Fruit fly (Drosophila melanogaster) whole organism, prepupa: ENCODE measurements around the gene Karl.

Source experiments
- CG10631 ChIP-seq: fragments of 200-800 bp; sonication (Bioruptor generic); optimal IDR thresholded peaks from 2 replicates; lab custom pipeline; 2016; ENCODE audit warnings: missing biosample characterization, missing genetic modification characterization
- CG10669 ChIP-seq: fragments of 200-800 bp; sonication (Bioruptor generic); optimal IDR thresholded peaks from 3 replicates; lab custom pipeline; 2018; ENCODE audit warnings: missing biosample characterization, mild to moderate bottlenecking, missing genetic modification characterization, moderate library complexity
- CG11294 ChIP-seq: fragments of 200-800 bp; sonication (Bioruptor generic); IDR thresholded peaks from 2 replicates; pipeline ENCODE4 v1.3.6; 2022; ENCODE audit warnings: missing biosample characterization, missing genetic modification characterization
- CG11902 ChIP-seq: fragments of 200-800 bp; sonication (Bioruptor generic); optimal IDR thresholded peaks from 3 replicates; lab custom pipeline; 2016; ENCODE audit warnings: missing biosample characterization, missing genetic modification characterization
- CG15336 ChIP-seq: fragments of 200-800 bp; sonication (Bioruptor generic); IDR thresholded peaks from 2 replicates; pipeline ENCODE4 v1.3.6; 2022; ENCODE audit warnings: missing biosample characterization, missing genetic modification characterization
- CG3032 ChIP-seq: fragments of 200-800 bp; optimal IDR thresholded peaks from 2 replicates; lab custom pipeline; 2019; ENCODE audit warnings: missing biosample characterization, mild to moderate bottlenecking, missing genetic modification characterization, moderate library complexity
- CG4318 ChIP-seq: fragments of 200-800 bp; sonication (Bioruptor generic); optimal IDR thresholded peaks from 3 replicates; lab custom pipeline; 2017; ENCODE audit warnings: missing biosample characterization, mild to moderate bottlenecking, missing genetic modification characterization
- CG6163 ChIP-seq: fragments of 200-800 bp; sonication (Bioruptor generic); IDR thresholded peaks from 3 replicates; pipeline ENCODE4 v1.3.6; 2022; ENCODE audit warnings: missing biosample characterization, missing genetic modification characterization
- CG6276 ChIP-seq: fragments of 200-800 bp; sonication (Bioruptor generic); optimal IDR thresholded peaks from 2 replicates; lab custom pipeline; 2017; ENCODE audit warnings: missing biosample characterization, mild to moderate bottlenecking, missing genetic modification characterization
- CG6792 ChIP-seq: fragments of 200-800 bp; sonication (Bioruptor generic); optimal IDR thresholded peaks from 3 replicates; lab custom pipeline; 2016; ENCODE audit warnings: missing biosample characterization, missing genetic modification characterization
- CG6808 ChIP-seq: fragments of 200-800 bp; sonication (Bioruptor generic); optimal IDR thresholded peaks from 3 replicates; lab custom pipeline; 2017; ENCODE audit warnings: missing biosample characterization, missing genetic modification characterization, mild to moderate bottlenecking, moderate library complexity, missing genetic modification reagents
- CG6854 ChIP-seq: fragments of 200-800 bp; sonication (Bioruptor generic); optimal IDR thresholded peaks from 2 replicates; lab custom pipeline; 2017; ENCODE audit warnings: missing biosample characterization, mild to moderate bottlenecking, missing genetic modification characterization
- CG7368 ChIP-seq: fragments of 200-800 bp; sonication (Bioruptor generic); optimal IDR thresholded peaks from 3 replicates; lab custom pipeline; 2016; ENCODE audit warnings: missing biosample characterization, missing genetic modification characterization
- CG8119 ChIP-seq: fragments of 200-800 bp; sonication (Bioruptor generic); IDR thresholded peaks from 3 replicates; pipeline ENCODE4 v1.3.6; 2022; ENCODE audit warnings: missing biosample characterization, missing genetic modification characterization
- CG8632 ChIP-seq: fragments of 200-800 bp; sonication (Bioruptor generic); optimal IDR thresholded peaks from 3 replicates; lab custom pipeline; 2016; ENCODE audit warnings: missing biosample characterization, missing genetic modification characterization
- CG9139 ChIP-seq: fragments of 200-800 bp; sonication (Bioruptor generic); optimal IDR thresholded peaks from 3 replicates; lab custom pipeline; 2017; ENCODE audit warnings: missing biosample characterization, mild to moderate bottlenecking, missing genetic modification characterization
- Eip75B ChIP-seq: fragments of 200-800 bp; sonication (Bioruptor generic); optimal IDR thresholded peaks from 3 replicates; lab custom pipeline; 2016; ENCODE audit warnings: missing biosample characterization, missing genetic modification characterization
- Eip78C ChIP-seq: fragments of 200-800 bp; sonication (Bioruptor generic); peaks from one replicate; lab custom pipeline; 2016; ENCODE audit warnings: missing biosample characterization, missing genetic modification characterization
- Eip93F ChIP-seq: fragments of 200-800 bp; sonication (Bioruptor generic); optimal IDR thresholded peaks from 2 replicates; lab custom pipeline; 2016; ENCODE audit warnings: missing biosample characterization, mild to moderate bottlenecking, missing genetic modification characterization
- Ets21C ChIP-seq: fragments of 200-800 bp; sonication (Bioruptor generic); optimal IDR thresholded peaks from 3 replicates; lab custom pipeline; 2016; ENCODE audit warnings: missing biosample characterization, missing genetic modification characterization
- Ets96B ChIP-seq: fragments of 200-800 bp; optimal IDR thresholded peaks from 2 replicates; lab custom pipeline; 2019; ENCODE audit warnings: missing biosample characterization, mild to moderate bottlenecking, missing genetic modification characterization, moderate library complexity
- Gug ChIP-seq: fragments of 200-800 bp; sonication (Bioruptor generic); IDR thresholded peaks from 2 replicates; pipeline ENCODE4 v1.3.6; 2022; ENCODE audit warnings: missing biosample characterization, missing genetic modification characterization
- Hr38 ChIP-seq: sonication (Bioruptor generic); optimal IDR thresholded peaks from 2 replicates; lab custom pipeline; 2016; ENCODE audit warnings: missing biosample characterization, missing genetic modification characterization
- Lpt ChIP-seq: fragments of 200-800 bp; sonication (Bioruptor generic); optimal IDR thresholded peaks from 3 replicates; lab custom pipeline; 2016; ENCODE audit warnings: missing biosample characterization, missing genetic modification characterization
- OdsH ChIP-seq: fragments of 200-800 bp; sonication (Bioruptor generic); optimal IDR thresholded peaks from 3 replicates; lab custom pipeline; 2016; ENCODE audit warnings: missing biosample characterization, missing genetic modification characterization
- Smox ChIP-seq: fragments of 200-800 bp; sonication (Bioruptor generic); optimal IDR thresholded peaks from 3 replicates; lab custom pipeline; 2016; ENCODE audit warnings: missing biosample characterization, missing genetic modification characterization
- Sox102F ChIP-seq: fragments of 200-800 bp; sonication (Bioruptor generic); optimal IDR thresholded peaks from 2 replicates; lab custom pipeline; 2016; ENCODE audit warnings: missing biosample characterization, mild to moderate bottlenecking, missing genetic modification characterization
- Sox14 ChIP-seq: fragments of 200-800 bp; sonication (Bioruptor generic); optimal IDR thresholded peaks from 3 replicates; lab custom pipeline; 2016; ENCODE audit warnings: missing biosample characterization, missing genetic modification characterization
- Sox15 ChIP-seq: fragments of 200-800 bp; sonication (Bioruptor generic); optimal IDR thresholded peaks from 3 replicates; lab custom pipeline; 2016; ENCODE audit warnings: missing biosample characterization, missing genetic modification characterization
- achi ChIP-seq: fragments of 200-800 bp; sonication (Bioruptor generic); optimal IDR thresholded peaks from 3 replicates; lab custom pipeline; 2016; ENCODE audit warnings: missing biosample characterization, missing genetic modification characterization
- acj6 ChIP-seq: fragments of 200-800 bp; sonication (Bioruptor generic); optimal IDR thresholded peaks from 3 replicates; lab custom pipeline; 2016; ENCODE audit warnings: missing biosample characterization, missing genetic modification characterization
- cyc ChIP-seq: fragments of 200-800 bp; sonication (Bioruptor generic); optimal IDR thresholded peaks from 3 replicates; lab custom pipeline; 2016; ENCODE audit warnings: missing biosample characterization, missing genetic modification characterization
- dac ChIP-seq: fragments of 200-800 bp; sonication (Bioruptor generic); optimal IDR thresholded peaks from 2 replicates; lab custom pipeline; 2017; ENCODE audit warnings: missing biosample characterization, mild to moderate bottlenecking, missing genetic modification characterization
- dsx ChIP-seq: fragments of 200-800 bp; optimal IDR thresholded peaks from 3 replicates; lab custom pipeline; 2019; ENCODE audit warnings: missing biosample characterization, mild to moderate bottlenecking, missing genetic modification characterization, moderate library complexity; ENCODE audit not compliant: poor library complexity, severe bottlenecking
- eg ChIP-seq: fragments of 200-800 bp; sonication (Bioruptor generic); IDR thresholded peaks from 3 replicates; pipeline ENCODE4 v1.3.6; 2022; ENCODE audit warnings: missing biosample characterization, missing genetic modification characterization
- esn ChIP-seq: fragments of 200-800 bp; sonication (Bioruptor generic); optimal IDR thresholded peaks from 2 replicates; lab custom pipeline; 2016; ENCODE audit warnings: missing biosample characterization, mild to moderate bottlenecking, missing genetic modification characterization, moderate library complexity
- fd59A ChIP-seq: fragments of 200-800 bp; sonication (Bioruptor generic); optimal IDR thresholded peaks from 2 replicates; lab custom pipeline; 2017; ENCODE audit warnings: missing biosample characterization, mild to moderate bottlenecking, missing genetic modification characterization, missing genetic modification reagents
- fd85E ChIP-seq: fragments of 200-800 bp; sonication (Bioruptor generic); optimal IDR thresholded peaks from 3 replicates; lab custom pipeline; 2016; ENCODE audit warnings: missing biosample characterization, missing genetic modification characterization
- fkh ChIP-seq: fragments of 200-800 bp; sonication (Bioruptor generic); optimal IDR thresholded peaks from 3 replicates; lab custom pipeline; 2017; ENCODE audit warnings: missing biosample characterization, mild to moderate bottlenecking, missing genetic modification characterization, moderate library complexity
- net ChIP-seq: fragments of 200-800 bp; sonication (Bioruptor generic); optimal IDR thresholded peaks from 3 replicates; lab custom pipeline; 2016; ENCODE audit warnings: missing biosample characterization, missing genetic modification characterization
- pdm3 ChIP-seq: fragments of 200-800 bp; sonication (Bioruptor generic); optimal IDR thresholded peaks from 3 replicates; lab custom pipeline; 2016; ENCODE audit warnings: missing biosample characterization, missing genetic modification characterization
- salr ChIP-seq, 2 experiments: fragments of 200-800 bp; sonication (Bioruptor generic); optimal IDR thresholded peaks; 3 replicates each; lab custom pipeline; 2016 to 2018; ENCODE audit warnings: missing biosample characterization in 2 of 2, missing genetic modification characterization in 2 of 2, mild to moderate bottlenecking in 1 of 2
- spab ChIP-seq: fragments of 200-800 bp; sonication (Bioruptor generic); optimal IDR thresholded peaks from 2 replicates; lab custom pipeline; 2017; ENCODE audit warnings: missing biosample characterization, mild to moderate bottlenecking, missing genetic modification characterization, missing genetic modification reagents
- ss ChIP-seq, 2 experiments: fragments of 200-800 bp; sonication (Bioruptor generic); optimal IDR thresholded peaks; 2 replicates in 1 of 2; 3 replicates in 1 of 2; lab custom pipeline; 2017 to 2018; ENCODE audit warnings: mild to moderate bottlenecking in 2 of 2, missing biosample characterization in 2 of 2, missing genetic modification characterization in 2 of 2, moderate library complexity in 1 of 2
- svp ChIP-seq: fragments of 200-800 bp; sonication (Bioruptor generic); peaks from one replicate; lab custom pipeline; 2016; ENCODE audit warnings: missing biosample characterization, missing genetic modification characterization
- topi ChIP-seq: fragments of 200-800 bp; sonication (Bioruptor generic); optimal IDR thresholded peaks from 3 replicates; lab custom pipeline; 2016; ENCODE audit warnings: missing biosample characterization, missing genetic modification characterization

The Karl gene

DNA sequence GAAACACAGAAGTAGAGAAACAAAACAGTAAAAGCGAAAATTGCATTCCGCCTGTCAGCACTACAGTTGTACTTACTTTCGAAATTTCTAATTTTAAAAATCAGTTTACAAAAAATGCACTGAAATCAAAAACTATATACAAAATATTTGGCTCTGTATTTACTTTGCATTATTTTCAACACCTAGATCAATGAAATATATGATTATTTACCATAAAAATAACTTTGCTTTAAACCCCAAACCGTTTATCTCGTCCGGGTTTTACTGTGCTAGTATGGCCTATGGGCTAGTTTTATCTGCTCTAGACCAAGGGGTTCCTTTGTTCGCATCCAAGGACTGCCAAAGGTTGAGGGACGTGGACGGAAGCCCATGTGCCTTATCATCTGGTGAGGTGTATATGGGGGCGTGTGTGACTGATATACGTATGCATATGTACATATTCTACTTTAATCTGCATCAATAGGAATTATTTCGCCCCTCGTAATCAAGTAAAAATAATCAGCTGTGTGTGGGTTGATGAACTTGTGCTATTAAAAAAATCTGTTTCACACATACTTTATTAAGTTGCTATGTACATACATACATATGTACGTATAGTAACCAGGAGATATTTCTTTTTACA lies 32.2 kb downstream of the Karl start (continued):
- TF ChIP-seq CG11902 (GFP tag; lab: Kevin White, UChicago) = no peak
- peak; percentile 31 for TF ChIP-seq Eip75B (GFP tag; lab: Kevin White, UChicago)
- no peak for TF ChIP-seq CG6854 (GFP tag; lab: Kevin White, UChicago)
- no peak for TF ChIP-seq Smox (GFP tag; lab: Kevin White, UChicago)
- no peak for TF ChIP-seq salr (GFP tag; optimal IDR thresholded peaks at IDR 0.05; lab: Kevin White, UChicago)
- peak; percentile 84 for TF ChIP-seq Sox14 (GFP tag; lab: Kevin White, UChicago)
- no peak for TF ChIP-seq fd85E (GFP tag; lab: Kevin White, UChicago)
- no peak for TF ChIP-seq Lpt (GFP tag; lab: Kevin White, UChicago)
- peak; percentile 41; the same call in 1 of the 3 replicates for TF ChIP-seq CG8119 (GFP tag; lab: Robert Waterston, UW)
- no peak for TF ChIP-seq esn (GFP tag; lab: Kevin White, UChicago)
- TF ChIP-seq Sox102F (GFP tag; lab: Kevin White, UChicago) = no peak
- no peak for TF ChIP-seq CG6808 (GFP tag; lab: Kevin White, UChicago)
- peak; percentile 90 for TF ChIP-seq svp
- peak; percentile 38; the same call in 1 of the 3 replicates for TF ChIP-seq CG6163 (GFP tag; lab: Robert Waterston, UW)
- no peak for TF ChIP-seq CG9139
- TF ChIP-seq eg = peak; percentile 42; the same call in 1 of the 3 replicates
- TF ChIP-seq acj6 (GFP tag; lab: Kevin White, UChicago) = peak; percentile 15
- TF ChIP-seq dac (GFP tag; lab: Kevin White, UChicago) = no peak
- TF ChIP-seq Gug = no peak
- TF ChIP-seq CG11294 (GFP tag; lab: Robert Waterston, UW) = 0 out of 2 replicates have a peak, but pooled peaks have one; percentile 41
- TF ChIP-seq CG15336 = no peak; the same call in 1 of the 2 replicates
- no peak for TF ChIP-seq Sox15 (GFP tag; lab: Kevin White, UChicago)

DNA sequence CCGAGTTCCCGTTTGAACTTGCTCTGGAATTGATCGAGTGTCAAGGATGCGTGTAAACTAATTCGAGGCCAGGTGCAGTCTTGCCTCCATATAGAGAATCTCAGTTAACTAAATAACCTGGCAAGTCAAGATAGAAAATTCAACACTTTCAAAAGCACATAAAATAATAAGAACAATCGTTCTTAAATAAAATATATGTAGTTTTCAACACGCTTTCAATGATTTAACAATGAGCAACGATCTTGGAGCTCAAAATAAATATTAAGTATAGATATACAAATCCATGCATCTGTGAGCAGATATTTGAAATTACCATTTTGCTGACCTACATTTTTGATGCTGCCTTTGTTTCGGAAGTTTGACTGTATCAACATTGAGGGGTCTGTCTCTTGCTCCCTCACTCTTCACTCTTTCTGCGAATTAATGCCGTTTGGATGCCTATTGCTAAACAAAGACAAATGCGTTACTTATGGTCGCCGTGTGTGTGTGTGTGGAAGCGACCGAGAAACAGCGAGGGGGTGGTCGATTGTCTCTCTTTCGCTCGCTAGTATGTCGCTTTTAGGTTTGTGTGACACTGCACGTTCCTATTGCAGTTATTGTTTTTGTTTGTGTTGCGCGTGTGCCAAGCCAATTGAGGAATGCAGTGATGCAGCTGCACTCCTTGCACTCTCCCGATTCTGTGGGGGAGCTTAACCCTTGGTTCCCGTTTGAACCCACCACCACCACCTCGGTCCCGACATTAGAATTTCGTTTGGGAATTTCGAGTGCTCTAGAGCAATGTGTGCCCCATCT lies 33.3 kb downstream of the Karl start:
- peak; percentile 36 for TF ChIP-seq CG6792
- TF ChIP-seq dsx (GFP tag; lab: Kevin White, UChicago) = no peak
- peak; percentile 89 for TF ChIP-seq CG15336
- TF ChIP-seq CG9139 = no peak
- peak; percentile 59 for TF ChIP-seq net (GFP tag; lab: Kevin White, UChicago)
- TF ChIP-seq acj6 (GFP tag; lab: Kevin White, UChicago) = peak; percentile 55
- peak; percentile 84 for TF ChIP-seq CG8119 (GFP tag; lab: Robert Waterston, UW)
- peak; percentile 31 for TF ChIP-seq cyc (GFP tag; lab: Kevin White, UChicago)
- TF ChIP-seq CG10669 (GFP tag; lab: Kevin White, UChicago) = peak; percentile 22
- peak; percentile 84 for TF ChIP-seq eg
- no peak for TF ChIP-seq ss (GFP tag; optimal IDR thresholded peaks at IDR 0.05; lab: Kevin White, UChicago)
- peak; percentile 9 to 75 for TF ChIP-seq salr (GFP tag; optimal IDR thresholded peaks at IDR 0.05; lab: Kevin White, UChicago)
- TF ChIP-seq CG7368 (GFP tag; lab: Kevin White, UChicago) = peak; percentile 26
- peak; percentile 5 for TF ChIP-seq CG8632 (GFP tag; lab: Kevin White, UChicago)
- TF ChIP-seq achi (GFP tag; lab: Kevin White, UChicago) = peak; percentile 70
- TF ChIP-seq CG6276 (GFP tag; lab: Kevin White, UChicago) = peak; percentile 84
- TF ChIP-seq Sox102F (GFP tag; lab: Kevin White, UChicago) = peak; percentile 50
- TF ChIP-seq Ets21C (GFP tag; lab: Kevin White, UChicago) = peak; percentile 18
- TF ChIP-seq Sox14 (GFP tag; lab: Kevin White, UChicago) = peak; percentile 53
- TF ChIP-seq spab (GFP tag; lab: Kevin White, UChicago) = no peak
- TF ChIP-seq Sox15 (GFP tag; lab: Kevin White, UChicago) = peak; percentile 3
- peak; percentile 37 for TF ChIP-seq CG3032 (tag; lab: Kevin White, UChicago)
- TF ChIP-seq OdsH (GFP tag; lab: Kevin White, UChicago) = peak; percentile 73
- peak; percentile 79 for TF ChIP-seq svp
- TF ChIP-seq Eip78C = peak; percentile 93
- TF ChIP-seq Eip93F (GFP tag; lab: Kevin White, UChicago) = no peak
- TF ChIP-seq fkh (GFP tag; lab: Kevin White, UChicago) = no peak
- no peak for TF ChIP-seq Hr38
- TF ChIP-seq CG4318 = peak; percentile 82
- TF ChIP-seq Ets96B (tag; lab: Kevin White, UChicago) = peak; percentile 12
- TF ChIP-seq pdm3 (GFP tag; lab: Kevin White, UChicago) = peak; percentile 78
- peak; percentile 63 for TF ChIP-seq topi (GFP tag; lab: Kevin White, UChicago)
- no peak for TF ChIP-seq fd59A
- peak; percentile 53 for TF ChIP-seq CG6163 (GFP tag; lab: Robert Waterston, UW)
- peak; percentile 61 for TF ChIP-seq CG10631
